Fruit fly (Drosophila melanogaster) whole organism, embryonic: ENCODE results near the gene CG17855.
A peak's percentile ranks its signal among the peaks of the same experiment; 100 is the strongest.

ENCODE experiments used
- Bteb2 ChIP-seq: fragments of 200-800 bp; sonication (Bioruptor generic); optimal IDR thresholded peaks from 2 replicates; lab custom pipeline; 2016; ENCODE audit warnings: missing biosample characterization, missing genetic modification characterization
- CG11456 ChIP-seq: fragments of 200-800 bp; sonication (Bioruptor generic); IDR thresholded peaks from 3 replicates; pipeline ENCODE4 v1.3.6; 2022; ENCODE audit warnings: missing biosample characterization, missing genetic modification characterization
- CG11504 ChIP-seq: fragments of 200-800 bp; sonication (Bioruptor generic); optimal IDR thresholded peaks from 3 replicates; lab custom pipeline; 2019; ENCODE audit warnings: missing biosample characterization, mild to moderate bottlenecking, missing genetic modification characterization, moderate library complexity
- CG11695 ChIP-seq: fragments of 200-800 bp; sonication (Bioruptor generic); IDR thresholded peaks from 3 replicates; pipeline ENCODE4 v1.3.6; 2022; ENCODE audit warnings: missing biosample characterization, missing genetic modification characterization
- CG11723 ChIP-seq: fragments of 200-800 bp; sonication (Bioruptor generic); optimal IDR thresholded peaks from 2 replicates; lab custom pipeline; 2017; ENCODE audit warnings: missing biosample characterization, mild to moderate bottlenecking, missing genetic modification characterization
- CG12219 ChIP-seq: fragments of 200-800 bp; sonication (Bioruptor generic); optimal IDR thresholded peaks from 3 replicates; lab custom pipeline; 2018; ENCODE audit warnings: missing biosample characterization, mild to moderate bottlenecking, missing genetic modification characterization
- CG13287 ChIP-seq: fragments of 200-800 bp; sonication (Bioruptor generic); IDR thresholded peaks from 2 replicates; pipeline ENCODE4 v1.3.6; 2022; ENCODE audit warnings: missing biosample characterization, missing genetic modification characterization; ENCODE audit not compliant: partially characterized antibody
- CG13296 ChIP-seq: fragments of 200-800 bp; sonication (Bioruptor generic); optimal IDR thresholded peaks from 3 replicates; lab custom pipeline; 2018; ENCODE audit warnings: missing biosample characterization, mild to moderate bottlenecking, missing genetic modification characterization
- CG13894 ChIP-seq: fragments of 200-800 bp; sonication (Bioruptor generic); optimal IDR thresholded peaks from 3 replicates; lab custom pipeline; 2018; ENCODE audit warnings: missing biosample characterization, mild to moderate bottlenecking, missing genetic modification characterization, moderate library complexity
- CG14860 ChIP-seq: fragments of 200-800 bp; sonication (Bioruptor generic); IDR thresholded peaks from 3 replicates; pipeline ENCODE4 v1.3.6; 2022; ENCODE audit warnings: missing biosample characterization, missing genetic modification characterization; ENCODE audit not compliant: partially characterized antibody
- CG15073 ChIP-seq: fragments of 200-800 bp; sonication (Bioruptor generic); optimal IDR thresholded peaks from 2 replicates; lab custom pipeline; 2016; ENCODE audit warnings: missing biosample characterization, missing genetic modification characterization
- CG15514 ChIP-seq: fragments of 200-800 bp; sonication (Bioruptor generic); optimal IDR thresholded peaks from 3 replicates; lab custom pipeline; 2017; ENCODE audit warnings: missing biosample characterization, missing genetic modification characterization, mild to moderate bottlenecking, moderate library complexity, missing genetic modification reagents
- CG17361 ChIP-seq: fragments of 200-800 bp; sonication (Bioruptor generic); IDR thresholded peaks from 3 replicates; pipeline ENCODE4 v1.3.6; 2022; ENCODE audit warnings: missing biosample characterization, missing genetic modification characterization
- CG18764 ChIP-seq: fragments of 200-800 bp; sonication (Bioruptor generic); optimal IDR thresholded peaks from 3 replicates; lab custom pipeline; 2016; ENCODE audit warnings: missing biosample characterization, missing genetic modification characterization
- CG2120 ChIP-seq: fragments of 200-800 bp; sonication (Bioruptor generic); optimal IDR thresholded peaks from 3 replicates; lab custom pipeline; 2016; ENCODE audit warnings: missing biosample characterization, missing genetic modification characterization
- CG2875 ChIP-seq: fragments of 200-800 bp; sonication (Bioruptor generic); optimal IDR thresholded peaks from 2 replicates; lab custom pipeline; 2017; ENCODE audit warnings: missing biosample characterization, mild to moderate bottlenecking, missing genetic modification characterization, missing genetic modification reagents
- CG3281 ChIP-seq: fragments of 200-800 bp; sonication (Bioruptor generic); optimal IDR thresholded peaks from 3 replicates; lab custom pipeline; 2017; ENCODE audit warnings: missing biosample characterization, mild to moderate bottlenecking, missing genetic modification characterization
- CG33557 ChIP-seq: fragments of 200-800 bp; sonication (Bioruptor generic); optimal IDR thresholded peaks from 2 replicates; lab custom pipeline; 2019; ENCODE audit warnings: missing biosample characterization, mild to moderate bottlenecking, missing genetic modification characterization, moderate library complexity
- CG34376 ChIP-seq: fragments of 200-800 bp; sonication (Bioruptor generic); optimal IDR thresholded peaks from 2 replicates; lab custom pipeline; 2018; ENCODE audit warnings: missing biosample characterization, mild to moderate bottlenecking, missing genetic modification characterization
- CG34422 ChIP-seq: fragments of 200-800 bp; sonication (Bioruptor generic); IDR thresholded peaks from 3 replicates; pipeline ENCODE4 v1.3.6; 2022; ENCODE audit warnings: missing biosample characterization, missing genetic modification characterization
- CG7786 ChIP-seq: fragments of 200-800 bp; sonication (Bioruptor generic); optimal IDR thresholded peaks from 2 replicates; lab custom pipeline; 2016; ENCODE audit warnings: missing biosample characterization, missing genetic modification characterization
- CG9932 ChIP-seq: fragments of 200-800 bp; sonication (Bioruptor generic); IDR thresholded peaks from 2 replicates; pipeline ENCODE4 v1.3.6; 2022; ENCODE audit warnings: missing biosample characterization, missing genetic modification characterization
- CHES-1-like ChIP-seq: fragments of 200-800 bp; sonication (Bioruptor generic); optimal IDR thresholded peaks from 2 replicates; lab custom pipeline; 2016; ENCODE audit warnings: missing biosample characterization, missing genetic modification characterization
- D19A ChIP-seq: fragments of 200-800 bp; optimal IDR thresholded peaks from 3 replicates; lab custom pipeline; 2019; ENCODE audit warnings: missing biosample characterization, mild to moderate bottlenecking, missing genetic modification characterization, moderate library complexity
- D19B ChIP-seq: fragments of 200-800 bp; sonication (Bioruptor generic); optimal IDR thresholded peaks from 2 replicates; lab custom pipeline; 2017; ENCODE audit warnings: missing biosample characterization, mild to moderate bottlenecking, missing genetic modification characterization
- H2.0 ChIP-seq: fragments of 200-800 bp; sonication (Bioruptor generic); IDR thresholded peaks from 2 replicates; pipeline ENCODE4 v1.3.6; 2022; ENCODE audit warnings: missing biosample characterization, missing genetic modification characterization
- Hmr ChIP-seq: fragments of 200-800 bp; sonication (Bioruptor generic); optimal IDR thresholded peaks from 3 replicates; lab custom pipeline; 2017; ENCODE audit warnings: mild to moderate bottlenecking, missing biosample characterization, missing genetic modification reagents, missing genetic modification characterization
- Jarid2 ChIP-seq: fragments of 200-800 bp; sonication (Bioruptor generic); optimal IDR thresholded peaks from 3 replicates; lab custom pipeline; 2017; ENCODE audit warnings: mild to moderate bottlenecking, missing biosample characterization, missing genetic modification reagents, missing genetic modification characterization
- Lhr ChIP-seq: fragments of 200-800 bp; sonication (Bioruptor generic); optimal IDR thresholded peaks from 3 replicates; lab custom pipeline; 2017; ENCODE audit warnings: mild to moderate bottlenecking, missing biosample characterization, missing genetic modification reagents, missing genetic modification characterization
- Lim3 ChIP-seq: fragments of 200-800 bp; sonication (Bioruptor generic); IDR thresholded peaks from 2 replicates; pipeline ENCODE4 v1.3.6; 2022; ENCODE audit warnings: missing biosample characterization, missing genetic modification characterization
- Max ChIP-seq: fragments of 200-800 bp; sonication (Bioruptor generic); optimal IDR thresholded peaks from 2 replicates; lab custom pipeline; 2016; ENCODE audit warnings: missing biosample characterization, mild to moderate bottlenecking, missing genetic modification characterization
- Mes4 ChIP-seq: fragments of 200-800 bp; sonication (Bioruptor generic); optimal IDR thresholded peaks from 2 replicates; lab custom pipeline; 2016; ENCODE audit warnings: missing biosample characterization, missing genetic modification characterization
- Optix ChIP-seq: fragments of 200-800 bp; sonication (Bioruptor generic); IDR thresholded peaks from 3 replicates; pipeline ENCODE4 v1.3.6; 2022; ENCODE audit warnings: missing biosample characterization, missing genetic modification characterization
- Sox102F ChIP-seq: fragments of 200-800 bp; sonication (Bioruptor generic); optimal IDR thresholded peaks from 2 replicates; lab custom pipeline; 2018; ENCODE audit warnings: missing biosample characterization, mild to moderate bottlenecking, missing genetic modification characterization, moderate library complexity
- Taf1 ChIP-seq: fragments of 200-800 bp; sonication (Bioruptor generic); IDR thresholded peaks from 2 replicates; pipeline ENCODE4 v1.3.6; 2022; ENCODE audit warnings: missing biosample characterization, missing genetic modification characterization
- Vsx1 ChIP-seq: fragments of 200-800 bp; sonication (Bioruptor generic); optimal IDR thresholded peaks from 2 replicates; lab custom pipeline; 2017; ENCODE audit warnings: missing biosample characterization, mild to moderate bottlenecking, missing genetic modification characterization, missing genetic modification reagents
- az2 ChIP-seq: fragments of 200-800 bp; sonication (Bioruptor generic); optimal IDR thresholded peaks from 3 replicates; lab custom pipeline; 2016; ENCODE audit warnings: missing biosample characterization, missing genetic modification characterization
- cad ChIP-seq: fragments of >200 bp; optimal IDR thresholded peaks from 2 replicates; lab custom pipeline; 2017; ENCODE audit warnings: missing biosample characterization, missing genetic modification characterization
- cas ChIP-seq: fragments of 200-800 bp; sonication (Bioruptor generic); IDR thresholded peaks from 2 replicates; pipeline ENCODE4 v1.3.6; 2022; ENCODE audit warnings: missing biosample characterization, missing genetic modification characterization
- danr ChIP-seq: fragments of 200-800 bp; sonication (Bioruptor generic); IDR thresholded peaks from 2 replicates; pipeline ENCODE4 v1.3.6; 2022; ENCODE audit warnings: missing biosample characterization, missing genetic modification characterization
- disco-r ChIP-seq: fragments of 200-800 bp; sonication (Bioruptor generic); optimal IDR thresholded peaks from 2 replicates; lab custom pipeline; 2016; ENCODE audit warnings: missing biosample characterization, missing genetic modification characterization
- esg ChIP-seq: fragments of 200-800 bp; sonication (Bioruptor generic); conservative IDR thresholded peaks from 2 replicates; pipeline ENCODE4 v1.3.6; 2022; ENCODE audit warnings: missing biosample characterization, missing genetic modification characterization
- eyg ChIP-seq: fragments of 200-800 bp; sonication (Bioruptor generic); optimal IDR thresholded peaks from 3 replicates; lab custom pipeline; 2016; ENCODE audit warnings: missing biosample characterization, missing genetic modification characterization
- gt ChIP-seq: fragments of 200-800 bp; sonication (Bioruptor generic); IDR thresholded peaks from 2 replicates; pipeline ENCODE4 v1.3.6; 2022; ENCODE audit warnings: missing biosample characterization, missing genetic modification characterization
- jumu ChIP-seq: fragments of 200-800 bp; sonication (Bioruptor generic); optimal IDR thresholded peaks from 3 replicates; lab custom pipeline; 2016; ENCODE audit warnings: missing biosample characterization, missing genetic modification characterization
- nerfin-1 ChIP-seq: fragments of 200-800 bp; sonication (Bioruptor generic); optimal IDR thresholded peaks from 3 replicates; lab custom pipeline; 2019; ENCODE audit warnings: missing biosample characterization, mild to moderate bottlenecking, missing genetic modification characterization, moderate library complexity
- ro ChIP-seq: fragments of 200-800 bp; sonication (Bioruptor generic); IDR thresholded peaks from 2 replicates; pipeline ENCODE4 v1.3.6; 2022; ENCODE audit warnings: missing biosample characterization, missing genetic modification characterization
- run ChIP-seq: fragments of 200-800 bp; sonication (Bioruptor generic); optimal IDR thresholded peaks from 3 replicates; lab custom pipeline; 2018; ENCODE audit warnings: missing biosample characterization, mild to moderate bottlenecking, missing genetic modification characterization
- vfl ChIP-seq: fragments of 200-800 bp; sonication (Bioruptor generic); optimal IDR thresholded peaks from 2 replicates; lab custom pipeline; 2016; ENCODE audit warnings: missing biosample characterization, missing genetic modification characterization

CG17855 gene

dm6 chr2L:9498185-9498984 lies 41.9 kb upstream of the CG17855 start (continued):
- TF ChIP-seq esg (GFP tag; lab: Robert Waterston, UW) (0 out of 2 replicates have a peak, but pooled peaks have one; percentile 34), eyg (peak; percentile 33), CG11695 (GFP tag; lab: Robert Waterston, UW) (peak; percentile 71; the same call in 2 of the 3 replicates), Lim3 (GFP tag; lab: Robert Waterston, UW) (no peak), jumu (GFP tag; lab: Kevin White, UChicago) (no peak), D19A (peak; percentile 80), cas (GFP tag; lab: Robert Waterston, UW) (no peak), Optix (no peak), CG34376 (GFP tag; lab: Kevin White, UChicago) (peak; percentile 95), danr (peak; percentile 40; the same call in 1 of the 2 replicates), nerfin-1 (tag; lab: Kevin White, UChicago) (peak; percentile 34), CG17361 (GFP tag; lab: Robert Waterston, UW) (peak; percentile 79; the same call in 2 of the 3 replicates), CG13296 (GFP tag; lab: Kevin White, UChicago) (peak; percentile 28), cad (GFP tag; lab: Kevin White, UChicago) (no peak), CHES-1-like (no peak), CG12219 (GFP tag; lab: Kevin White, UChicago) (peak; percentile 63), D19B (GFP tag; lab: Kevin White, UChicago) (peak; percentile 95), CG14860 (GFP tag; lab: Robert Waterston, UW) (no peak), CG34422 (GFP tag; lab: Robert Waterston, UW) (peak; percentile 62; the same call in 1 of the 3 replicates), CG15514 (GFP tag; lab: Kevin White, UChicago) (peak; percentile 23), Hmr (GFP tag; lab: Kevin White, UChicago) (peak; percentile 40), H2.0 (GFP tag; lab: Robert Waterston, UW) (peak; percentile 68), Mes4 (GFP tag; lab: Kevin White, UChicago) (no peak), CG18764 (peak; percentile 27), vfl (GFP tag; lab: Kevin White, UChicago) (no peak), Vsx1 (GFP tag; lab: Kevin White, UChicago) (no peak), CG3281 (peak; percentile 74), CG11456 (GFP tag; lab: Robert Waterston, UW) (peak; percentile 58; the same call in 1 of the 3 replicates), CG13287 (GFP tag; lab: Robert Waterston, UW) (no peak), Jarid2 (GFP tag; lab: Kevin White, UChicago) (peak; percentile 24), run (peak; percentile 37), CG11723 (GFP tag; lab: Kevin White, UChicago) (no peak), Sox102F (peak; percentile 72), Bteb2 (GFP tag; lab: Kevin White, UChicago) (no peak), CG15073 (GFP tag; lab: Kevin White, UChicago) (no peak), Max (GFP tag; lab: Kevin White, UChicago) (peak; percentile 34), CG9932 (GFP tag; lab: Robert Waterston, UW) (peak; percentile 33; the same call in 1 of the 2 replicates), Lhr (no peak), CG13894 (tag; lab: Kevin White, UChicago) (no peak), ro (GFP tag; lab: Robert Waterston, UW) (peak; percentile 24; the same call in 1 of the 2 replicates), CG2875 (GFP tag; lab: Kevin White, UChicago) (no peak), Taf1 (no peak), gt (GFP tag; lab: Robert Waterston, UW) (no peak), CG7786 (peak; percentile 41), CG33557 (no peak), az2 (peak; percentile 57), disco-r (no peak), CG2120 (GFP tag; lab: Kevin White, UChicago) (peak; percentile 79), CG11504 (tag; lab: Kevin White, UChicago) (peak; percentile 83)
